Fruit fly (Drosophila melanogaster) whole organism, embryonic: ENCODE measurements around the gene Elba3.

Experiments
- ATbp ChIP-seq: fragments of 200-800 bp; sonication (Bioruptor generic); optimal IDR thresholded peaks from 2 replicates; lab custom pipeline; 2017; ENCODE audit warnings: missing biosample characterization, mild to moderate bottlenecking, missing genetic modification characterization, missing genetic modification reagents
- Adf1 ChIP-seq: fragments of 200-800 bp; sonication (Bioruptor generic); IDR thresholded peaks from 2 replicates; pipeline ENCODE4 v1.3.6; 2022; ENCODE audit warnings: missing biosample characterization, missing genetic modification characterization
- Aef1 ChIP-seq: fragments of 200-800 bp; sonication (Bioruptor generic); IDR thresholded peaks from 3 replicates; pipeline ENCODE4 v1.3.6; 2022; ENCODE audit warnings: missing biosample characterization, missing genetic modification characterization
- CG10366 ChIP-seq: fragments of 200-800 bp; sonication (Bioruptor generic); IDR thresholded peaks from 2 replicates; pipeline ENCODE4 v1.3.6; 2022; ENCODE audit warnings: missing biosample characterization, missing genetic modification characterization
- CG11247 ChIP-seq: fragments of 200-800 bp; sonication (Bioruptor generic); IDR thresholded peaks from 2 replicates; pipeline ENCODE4 v1.3.6; 2022; ENCODE audit warnings: missing biosample characterization, missing genetic modification characterization
- CG11456 ChIP-seq: fragments of 200-800 bp; sonication (Bioruptor generic); IDR thresholded peaks from 3 replicates; pipeline ENCODE4 v1.3.6; 2022; ENCODE audit warnings: missing biosample characterization, missing genetic modification characterization
- CG15269 ChIP-seq: fragments of 200-800 bp; sonication (Bioruptor generic); optimal IDR thresholded peaks from 2 replicates; lab custom pipeline; 2018; ENCODE audit warnings: missing biosample characterization, mild to moderate bottlenecking, missing genetic modification characterization, moderate library complexity
- CG15479 ChIP-seq: fragments of 200-800 bp; sonication (Bioruptor generic); optimal IDR thresholded peaks from 3 replicates; lab custom pipeline; 2019; ENCODE audit warnings: missing biosample characterization, mild to moderate bottlenecking, missing genetic modification characterization, moderate library complexity
- CG16779 ChIP-seq: fragments of 200-800 bp; sonication (Bioruptor generic); IDR thresholded peaks from 2 replicates; pipeline ENCODE4 v1.3.6; 2022; ENCODE audit warnings: missing biosample characterization, missing genetic modification characterization
- CG17612 ChIP-seq: fragments of 200-800 bp; sonication (Bioruptor generic); IDR thresholded peaks from 2 replicates; pipeline ENCODE4 v1.3.6; 2022; ENCODE audit warnings: missing biosample characterization, missing genetic modification characterization
- CG2116 ChIP-seq: fragments of 200-800 bp; sonication (Bioruptor generic); optimal IDR thresholded peaks from 3 replicates; lab custom pipeline; 2018; ENCODE audit warnings: missing biosample characterization, mild to moderate bottlenecking, missing genetic modification characterization
- CG32767 ChIP-seq: fragments of 200-800 bp; sonication (Bioruptor generic); IDR thresholded peaks from 2 replicates; pipeline ENCODE4 v1.3.6; 2022; ENCODE audit warnings: missing biosample characterization, missing genetic modification characterization
- CG32772 ChIP-seq: fragments of 200-800 bp; sonication (Bioruptor generic); IDR thresholded peaks from 2 replicates; pipeline ENCODE4 v1.3.6; 2022; ENCODE audit warnings: missing biosample characterization, missing genetic modification characterization
- CG42726 ChIP-seq: fragments of 200-800 bp; sonication (Bioruptor generic); IDR thresholded peaks from 2 replicates; pipeline ENCODE4 v1.3.6; 2022; ENCODE audit warnings: missing biosample characterization, missing genetic modification characterization; ENCODE audit not compliant: partially characterized antibody
- CG4707 ChIP-seq: fragments of 200-800 bp; sonication (Bioruptor generic); optimal IDR thresholded peaks from 2 replicates; lab custom pipeline; 2018; ENCODE audit warnings: missing biosample characterization, mild to moderate bottlenecking, missing genetic modification characterization, moderate library complexity
- CG4730 ChIP-seq: fragments of 200-800 bp; sonication (Bioruptor generic); IDR thresholded peaks from 2 replicates; pipeline ENCODE4 v1.3.6; 2022; ENCODE audit warnings: missing biosample characterization, missing genetic modification characterization
- CG7357 ChIP-seq: fragments of 200-800 bp; sonication (Bioruptor generic); IDR thresholded peaks from 3 replicates; pipeline ENCODE4 v1.3.6; 2022; ENCODE audit warnings: missing biosample characterization, missing genetic modification characterization
- CG8359 ChIP-seq: fragments of 200-800 bp; sonication (Bioruptor generic); optimal IDR thresholded peaks from 2 replicates; lab custom pipeline; 2017; ENCODE audit warnings: missing biosample characterization, mild to moderate bottlenecking, missing genetic modification characterization, borderline replicate concordance
- CG9609 ChIP-seq: fragments of 200-800 bp; sonication (Bioruptor generic); optimal IDR thresholded peaks from 3 replicates; lab custom pipeline; 2016; ENCODE audit warnings: missing biosample characterization, missing genetic modification characterization
- Dref ChIP-seq: fragments of 200-800 bp; sonication (Bioruptor generic); IDR thresholded peaks from 2 replicates; pipeline ENCODE4 v1.3.6; 2022; ENCODE audit warnings: missing biosample characterization, missing genetic modification characterization
- HLH3B ChIP-seq: fragments of 200-800 bp; sonication (Bioruptor generic); IDR thresholded peaks from 2 replicates; pipeline ENCODE4 v1.3.6; 2022; ENCODE audit warnings: missing biosample characterization, missing genetic modification characterization
- MTF-1 ChIP-seq: fragments of 200-800 bp; sonication (Bioruptor generic); optimal IDR thresholded peaks from 2 replicates; lab custom pipeline; 2018; ENCODE audit warnings: missing biosample characterization, mild to moderate bottlenecking, missing genetic modification characterization, borderline replicate concordance
- Ptx1 ChIP-seq: fragments of 200-800 bp; sonication (Bioruptor generic); IDR thresholded peaks from 2 replicates; pipeline ENCODE4 v1.3.6; 2022; ENCODE audit warnings: missing biosample characterization, missing genetic modification characterization
- Rfx ChIP-seq: fragments of 200-800 bp; sonication (Bioruptor generic); IDR thresholded peaks from 2 replicates; pipeline ENCODE4 v1.3.6; 2022; ENCODE audit warnings: missing biosample characterization, missing genetic modification characterization
- Rx ChIP-seq: fragments of 200-800 bp; sonication (Bioruptor generic); IDR thresholded peaks from 2 replicates; pipeline ENCODE4 v1.3.6; 2022; ENCODE audit warnings: missing biosample characterization, missing genetic modification characterization
- YL-1 ChIP-seq: fragments of 200-800 bp; sonication (Bioruptor generic); optimal IDR thresholded peaks from 3 replicates; lab custom pipeline; 2017; ENCODE audit warnings: missing biosample characterization, mild to moderate bottlenecking, missing genetic modification characterization
- amos ChIP-seq: fragments of 200-800 bp; sonication (Bioruptor generic); IDR thresholded peaks from 2 replicates; pipeline ENCODE4 v1.3.6; 2022; ENCODE audit warnings: missing biosample characterization, missing genetic modification characterization; ENCODE audit not compliant: partially characterized antibody
- croc ChIP-seq: fragments of 200-800 bp; sonication (Bioruptor generic); conservative IDR thresholded peaks from 3 replicates; pipeline ENCODE4 v1.3.6; 2022; ENCODE audit warnings: missing biosample characterization, missing genetic modification characterization
- dimm ChIP-seq: fragments of 200-800 bp; sonication (Bioruptor generic); IDR thresholded peaks from 2 replicates; pipeline ENCODE4 v1.3.6; 2022; ENCODE audit warnings: missing biosample characterization, missing genetic modification characterization
- gfzf ChIP-seq: fragments of 200-800 bp; sonication (Bioruptor generic); optimal IDR thresholded peaks from 2 replicates; lab custom pipeline; 2016; ENCODE audit warnings: missing biosample characterization, mild to moderate bottlenecking, missing genetic modification characterization, moderate library complexity
- ken ChIP-seq: fragments of 200-800 bp; sonication (Bioruptor generic); IDR thresholded peaks from 3 replicates; pipeline ENCODE4 v1.3.6; 2022; ENCODE audit warnings: missing biosample characterization, missing genetic modification characterization
- lmd ChIP-seq: fragments of 200-800 bp; sonication (Bioruptor generic); IDR thresholded peaks from 2 replicates; pipeline ENCODE4 v1.3.6; 2022; ENCODE audit warnings: missing biosample characterization, missing genetic modification characterization
- nom ChIP-seq: fragments of 200-800 bp; sonication (Bioruptor generic); optimal IDR thresholded peaks from 2 replicates; lab custom pipeline; 2017; ENCODE audit warnings: missing biosample characterization, missing genetic modification characterization, mild to moderate bottlenecking, moderate library complexity, missing genetic modification reagents
- ro ChIP-seq: fragments of 200-800 bp; sonication (Bioruptor generic); IDR thresholded peaks from 2 replicates; pipeline ENCODE4 v1.3.6; 2022; ENCODE audit warnings: missing biosample characterization, missing genetic modification characterization
- slbo ChIP-seq: fragments of 200-800 bp; sonication (Bioruptor generic); IDR thresholded peaks from 2 replicates; pipeline ENCODE4 v1.3.6; 2022; ENCODE audit warnings: missing biosample characterization, missing genetic modification characterization
- tll ChIP-seq, 2 experiments: fragments of 200-800 bp in 1 of 2; fragments of >200 bp in 1 of 2; sonication (Bioruptor generic) in 1 of 2; optimal IDR thresholded peaks; 2 replicates each; lab custom pipeline; 2017 to 2019; ENCODE audit warnings: missing biosample characterization in 2 of 2, missing genetic modification characterization in 2 of 2, mild to moderate bottlenecking in 1 of 2, moderate library complexity in 1 of 2
- vfl ChIP-seq: fragments of 200-800 bp; sonication (Bioruptor generic); optimal IDR thresholded peaks from 2 replicates; lab custom pipeline; 2016; ENCODE audit warnings: missing biosample characterization, missing genetic modification characterization

Gene Elba3

dm6 chr2L:4687211-4687610 is at the start of gene Elba3:
Elba3 (plus strand) TSS chr2L:4687511.
- TF ChIP-seq tll (GFP tag; optimal IDR thresholded peaks at IDR 0.05; lab: Kevin White, UChicago) (no peak), CG32772 (GFP tag; lab: Robert Waterston, UW) (no peak), vfl (no peak), nom (GFP tag; lab: Kevin White, UChicago) (no peak), CG15479 (GFP tag; lab: Kevin White, UChicago) (no peak), MTF-1 (GFP tag; lab: Kevin White, UChicago) (no peak), HLH3B (GFP tag; lab: Robert Waterston, UW) (no peak), YL-1 (GFP tag; lab: Kevin White, UChicago) (no peak), ATbp (GFP tag; lab: Kevin White, UChicago) (no peak), amos (GFP tag; lab: Robert Waterston, UW) (no peak), gfzf (no peak)

- TF ChIP-seq Rfx (GFP tag; lab: Robert Waterston, UW) = no peak
- no peak for TF ChIP-seq CG4707 (GFP tag; lab: Kevin White, UChicago)
- TF ChIP-seq CG2116 (GFP tag; lab: Kevin White, UChicago) = no peak
- no peak for TF ChIP-seq croc (GFP tag; lab: Robert Waterston, UW)
- no peak for TF ChIP-seq ATbp (GFP tag; lab: Kevin White, UChicago)
- TF ChIP-seq CG8359 (GFP tag; lab: Kevin White, UChicago) = no peak
- TF ChIP-seq tll (GFP tag; optimal IDR thresholded peaks at IDR 0.05; lab: Kevin White, UChicago) = no peak
- TF ChIP-seq CG15269 (tag; lab: Kevin White, UChicago) = no peak
- no peak for TF ChIP-seq dimm
- TF ChIP-seq CG32767 = no peak
- no peak for TF ChIP-seq Ptx1 (GFP tag; lab: Robert Waterston, UW)
- TF ChIP-seq CG9609 (GFP tag; lab: Kevin White, UChicago) = no peak
Measured at dm6 chr2L:4640996-4641395, 46.3 kb upstream of the Elba3 start, which contains the start of gene BG642163. BG642163 (plus strand) TSS chr2L:4641296.

dm6 chr2L:4642672-4643071 is 44.6 kb upstream of the Elba3 start, which contains the start of gene CG15635:
CG15635 (plus strand) TSS chr2L:4642972.
- TF ChIP-seq Adf1 (GFP tag; lab: Robert Waterston, UW) = no peak

- TF ChIP-seq Rx (GFP tag; lab: Robert Waterston, UW) (peak; percentile 33; the same call in 1 of the 2 replicates), CG42726 (GFP tag; lab: Robert Waterston, UW) (peak; percentile 62; the same call in 1 of the 2 replicates), CG17612 (GFP tag; lab: Robert Waterston, UW) (0 out of 2 replicates have a peak, but pooled peaks have one; percentile 14), CG11456 (GFP tag; lab: Robert Waterston, UW) (peak; percentile 71; the same call in 2 of the 3 replicates), CG7357 (GFP tag; lab: Robert Waterston, UW) (0 out of 3 replicates have a peak, but pooled peaks have one; percentile 27), CG32772 (GFP tag; lab: Robert Waterston, UW) (peak; percentile 24; the same call in 1 of the 2 replicates), lmd (peak; percentile 23; the same call in 1 of the 2 replicates), CG10366 (GFP tag; lab: Robert Waterston, UW) (peak; percentile 9; the same call in 1 of the 2 replicates), Aef1 (peak; percentile 32; the same call in 1 of the 3 replicates), CG11247 (GFP tag; lab: Robert Waterston, UW) (0 out of 2 replicates have a peak, but pooled peaks have one; percentile 11), slbo (peak; percentile 6; the same call in 1 of the 2 replicates), Ptx1 (GFP tag; lab: Robert Waterston, UW) (0 out of 2 replicates have a peak, but pooled peaks have one; percentile 9), ken (GFP tag; lab: Robert Waterston, UW) (peak; percentile 50; the same call in 1 of the 3 replicates), CG16779 (GFP tag; lab: Robert Waterston, UW) (0 out of 2 replicates have a peak, but pooled peaks have one; percentile 40), Dref (0 out of 2 replicates have a peak, but pooled peaks have one; percentile 30), CG4730 (GFP tag; lab: Robert Waterston, UW) (0 out of 2 replicates have a peak, but pooled peaks have one; percentile 6), ro (GFP tag; lab: Robert Waterston, UW) (peak; percentile 40; the same call in 1 of the 2 replicates)
Measured at dm6 chr2L:4644975-4645374, 42.3 kb upstream of the Elba3 start.
